Worm (Caenorhabditis elegans): Measurements from ENCODE around the gene cest-12.

DNA sequence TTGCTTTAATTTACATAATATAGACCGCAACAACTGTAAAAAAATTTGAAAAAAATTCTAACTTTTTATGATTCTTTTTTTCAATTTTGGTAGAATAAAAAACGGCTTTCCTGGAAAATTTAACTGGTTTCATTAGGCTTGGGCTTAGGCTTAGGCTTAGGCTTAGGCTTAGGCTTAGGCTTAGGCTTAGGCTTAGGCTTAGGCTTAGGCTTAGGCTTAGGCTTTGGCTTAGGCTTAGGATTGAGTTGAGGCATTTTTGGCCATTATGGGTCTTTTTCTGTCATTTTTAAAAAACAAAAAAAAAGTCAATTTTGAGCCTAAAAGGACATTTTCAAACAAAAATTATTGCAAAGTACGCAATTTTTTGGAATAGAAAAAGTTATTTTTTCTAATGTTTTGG is 36.5 kb upstream of the cest-12 start:
- no peak for TF ChIP-seq him-1 (tag; optimal IDR thresholded peaks at IDR 0.05)
- no peak for TF ChIP-seq dao-5 (tag; optimal IDR thresholded peaks at IDR 0.05)
